Fruit fly (Drosophila melanogaster) whole organism, embryonic: Measurements from ENCODE around the gene CG18577.
A peak's percentile ranks its signal among the peaks of the same experiment; 100 is the strongest.

ENCODE experiments used
- ATbp ChIP-seq: fragments of 200-800 bp; sonication (Bioruptor generic); optimal IDR thresholded peaks from 2 replicates; lab custom pipeline; 2017; ENCODE audit warnings: missing biosample characterization, mild to moderate bottlenecking, missing genetic modification characterization, missing genetic modification reagents
- B-H1 ChIP-seq: fragments of 200-800 bp; sonication (Bioruptor generic); IDR thresholded peaks from 3 replicates; pipeline ENCODE4 v1.3.6; 2022; ENCODE audit warnings: missing biosample characterization, missing genetic modification characterization
- Bdp1 ChIP-seq: fragments of 200-800 bp; sonication (Bioruptor generic); optimal IDR thresholded peaks from 3 replicates; lab custom pipeline; 2016; ENCODE audit warnings: missing biosample characterization, missing genetic modification characterization
- CG10654 ChIP-seq: fragments of 200-800 bp; sonication (Bioruptor generic); optimal IDR thresholded peaks from 2 replicates; lab custom pipeline; 2016; ENCODE audit warnings: missing biosample characterization, missing genetic modification characterization
- CG13296 ChIP-seq: fragments of 200-800 bp; sonication (Bioruptor generic); optimal IDR thresholded peaks from 3 replicates; lab custom pipeline; 2018; ENCODE audit warnings: missing biosample characterization, mild to moderate bottlenecking, missing genetic modification characterization
- CG14441 ChIP-seq: fragments of 200-800 bp; sonication (Bioruptor generic); IDR thresholded peaks from 2 replicates; pipeline ENCODE4 v1.3.6; 2022; ENCODE audit warnings: missing biosample characterization, missing genetic modification characterization
- CG15601 ChIP-seq: fragments of 200-800 bp; sonication (Bioruptor generic); optimal IDR thresholded peaks from 3 replicates; lab custom pipeline; 2019; ENCODE audit warnings: missing biosample characterization, mild to moderate bottlenecking, missing genetic modification characterization, moderate library complexity
- CG17186 ChIP-seq: fragments of 200-800 bp; sonication (Bioruptor generic); optimal IDR thresholded peaks from 3 replicates; lab custom pipeline; 2017; ENCODE audit warnings: missing biosample characterization, missing genetic modification reagents, missing genetic modification characterization
- CG17829 ChIP-seq: fragments of 200-800 bp; optimal IDR thresholded peaks from 2 replicates; lab custom pipeline; 2019; ENCODE audit warnings: missing biosample characterization, mild to moderate bottlenecking, missing genetic modification characterization, moderate library complexity
- CG1792 ChIP-seq: fragments of 200-800 bp; sonication (Bioruptor generic); optimal IDR thresholded peaks from 2 replicates; lab custom pipeline; 2016; ENCODE audit warnings: missing biosample characterization, missing genetic modification characterization
- CG18262 ChIP-seq: fragments of 200-800 bp; optimal IDR thresholded peaks from 3 replicates; lab custom pipeline; 2019; ENCODE audit warnings: missing biosample characterization, mild to moderate bottlenecking, missing genetic modification characterization, moderate library complexity
- CG2202 ChIP-seq: fragments of 200-800 bp; sonication (Bioruptor generic); optimal IDR thresholded peaks from 2 replicates; lab custom pipeline; 2018; ENCODE audit warnings: missing biosample characterization, mild to moderate bottlenecking, missing genetic modification characterization
- CG30020 ChIP-seq: fragments of 200-800 bp; optimal IDR thresholded peaks from 2 replicates; lab custom pipeline; 2019; ENCODE audit warnings: missing biosample characterization, mild to moderate bottlenecking, missing genetic modification characterization, moderate library complexity
- CG30403 ChIP-seq: fragments of 200-800 bp; sonication (Bioruptor generic); optimal IDR thresholded peaks from 3 replicates; lab custom pipeline; 2016; ENCODE audit warnings: missing biosample characterization, missing genetic modification characterization
- CG31365 ChIP-seq: fragments of 200-800 bp; sonication (Bioruptor generic); optimal IDR thresholded peaks from 2 replicates; lab custom pipeline; 2018; ENCODE audit warnings: missing biosample characterization, mild to moderate bottlenecking, missing genetic modification characterization
- CG34422 ChIP-seq: fragments of 200-800 bp; sonication (Bioruptor generic); IDR thresholded peaks from 3 replicates; pipeline ENCODE4 v1.3.6; 2022; ENCODE audit warnings: missing biosample characterization, missing genetic modification characterization
- CG3847 ChIP-seq: fragments of 200-800 bp; sonication (Bioruptor generic); IDR thresholded peaks from 2 replicates; pipeline ENCODE4 v1.3.6; 2022; ENCODE audit warnings: missing biosample characterization, missing genetic modification characterization
- CG6254 ChIP-seq: fragments of 200-800 bp; sonication (Bioruptor generic); optimal IDR thresholded peaks from 3 replicates; lab custom pipeline; 2017; ENCODE audit warnings: mild to moderate bottlenecking, missing biosample characterization, missing genetic modification reagents, missing genetic modification characterization
- CG6689 ChIP-seq: fragments of 200-800 bp; sonication (Bioruptor generic); IDR thresholded peaks from 2 replicates; pipeline ENCODE4 v1.3.6; 2022; ENCODE audit warnings: missing biosample characterization, missing genetic modification characterization
- CG8765 ChIP-seq: fragments of 200-800 bp; sonication (Bioruptor generic); IDR thresholded peaks from 2 replicates; pipeline ENCODE4 v1.3.6; 2022; ENCODE audit warnings: missing biosample characterization, missing genetic modification characterization
- D19A ChIP-seq: fragments of 200-800 bp; optimal IDR thresholded peaks from 3 replicates; lab custom pipeline; 2019; ENCODE audit warnings: missing biosample characterization, mild to moderate bottlenecking, missing genetic modification characterization, moderate library complexity
- Dad ChIP-seq: fragments of 200-800 bp; sonication (Bioruptor generic); optimal IDR thresholded peaks from 3 replicates; lab custom pipeline; 2016; ENCODE audit warnings: missing biosample characterization, missing genetic modification characterization
- Dll ChIP-seq: fragments of 200-800 bp; sonication (Bioruptor generic); IDR thresholded peaks from 4 replicates; pipeline ENCODE4 v1.3.6; 2022; ENCODE audit warnings: missing biosample characterization, missing genetic modification characterization; ENCODE audit not compliant: partially characterized antibody
- H2.0 ChIP-seq: fragments of 200-800 bp; sonication (Bioruptor generic); IDR thresholded peaks from 2 replicates; pipeline ENCODE4 v1.3.6; 2022; ENCODE audit warnings: missing biosample characterization, missing genetic modification characterization
- Hsf ChIP-seq: fragments of 200-800 bp; sonication (Bioruptor generic); optimal IDR thresholded peaks from 3 replicates; lab custom pipeline; 2016; ENCODE audit warnings: missing biosample characterization, missing genetic modification characterization
- Kr ChIP-seq: fragments of 200-800 bp; sonication (Bioruptor generic); optimal IDR thresholded peaks from 2 replicates; lab custom pipeline; 2017; ENCODE audit warnings: missing biosample characterization, mild to moderate bottlenecking, missing genetic modification characterization
- PHDP ChIP-seq: fragments of 200-800 bp; sonication (Bioruptor generic); optimal IDR thresholded peaks from 3 replicates; lab custom pipeline; 2018; ENCODE audit warnings: missing biosample characterization, mild to moderate bottlenecking, missing genetic modification characterization, moderate library complexity
- Pdp1 ChIP-seq, 2 experiments: fragments of 200-800 bp; sonication (Bioruptor generic); optimal IDR thresholded peaks; 3 replicates each; lab custom pipeline; 2016; ENCODE audit warnings: missing biosample characterization in 2 of 2, missing genetic modification characterization in 2 of 2, mild to moderate bottlenecking in 1 of 2, moderate library complexity in 1 of 2
- TFAM ChIP-seq: fragments of 200-800 bp; sonication (Bioruptor generic); optimal IDR thresholded peaks from 2 replicates; lab custom pipeline; 2017; ENCODE audit warnings: missing biosample characterization, missing genetic modification characterization, inconsistent platforms
- btn ChIP-seq: fragments of 200-800 bp; sonication (Bioruptor generic); optimal IDR thresholded peaks from 2 replicates; lab custom pipeline; 2016; ENCODE audit warnings: missing biosample characterization, missing genetic modification characterization
- cato ChIP-seq: fragments of 200-800 bp; sonication (Bioruptor generic); optimal IDR thresholded peaks from 2 replicates; lab custom pipeline; 2016; ENCODE audit warnings: missing biosample characterization, missing genetic modification characterization, borderline replicate concordance
- cg ChIP-seq: fragments of 200-800 bp; sonication (Bioruptor generic); optimal IDR thresholded peaks from 3 replicates; lab custom pipeline; 2019; ENCODE audit warnings: missing biosample characterization, mild to moderate bottlenecking, missing genetic modification characterization, moderate library complexity
- chif ChIP-seq, 2 experiments: fragments of 200-800 bp; sonication (Bioruptor generic); optimal IDR thresholded peaks; 3 replicates each; lab custom pipeline; 2016; ENCODE audit warnings: missing biosample characterization in 2 of 2, missing genetic modification characterization in 2 of 2
- cwo ChIP-seq: fragments of 200-800 bp; sonication (Bioruptor generic); optimal IDR thresholded peaks from 3 replicates; lab custom pipeline; 2017; ENCODE audit warnings: missing biosample characterization, missing genetic modification characterization, mild to moderate bottlenecking, moderate library complexity, missing genetic modification reagents
- dpn ChIP-seq, 2 experiments: fragments of 200-800 bp; sonication (Bioruptor generic); optimal IDR thresholded peaks; 3 replicates each; lab custom pipeline; 2016; ENCODE audit warnings: missing biosample characterization in 2 of 2, missing genetic modification characterization in 2 of 2
- emc ChIP-seq: fragments of 200-800 bp; sonication (Bioruptor generic); optimal IDR thresholded peaks from 2 replicates; lab custom pipeline; 2016; ENCODE audit warnings: missing biosample characterization, missing genetic modification characterization
- fd102C ChIP-seq: fragments of 200-800 bp; sonication (Bioruptor generic); optimal IDR thresholded peaks from 2 replicates; lab custom pipeline; 2018; ENCODE audit warnings: missing biosample characterization, mild to moderate bottlenecking, missing genetic modification characterization, moderate library complexity
- fru ChIP-seq: fragments of >200 bp; optimal IDR thresholded peaks from 2 replicates; lab custom pipeline; 2017
- gfzf ChIP-seq: fragments of 200-800 bp; sonication (Bioruptor generic); optimal IDR thresholded peaks from 2 replicates; lab custom pipeline; 2016; ENCODE audit warnings: missing biosample characterization, mild to moderate bottlenecking, missing genetic modification characterization, moderate library complexity
- lmd ChIP-seq: fragments of 200-800 bp; sonication (Bioruptor generic); IDR thresholded peaks from 2 replicates; pipeline ENCODE4 v1.3.6; 2022; ENCODE audit warnings: missing biosample characterization, missing genetic modification characterization
- otp ChIP-seq: fragments of 200-800 bp; sonication (Bioruptor generic); IDR thresholded peaks from 3 replicates; pipeline ENCODE4, ENCODE4 v1.3.6; 2022; ENCODE audit warnings: missing biosample characterization, missing genetic modification characterization
- p53 ChIP-seq: fragments of 200-800 bp; sonication (Bioruptor generic); optimal IDR thresholded peaks from 2 replicates; lab custom pipeline; 2016; ENCODE audit warnings: missing biosample characterization, missing genetic modification characterization
- pan ChIP-seq, 4 experiments: fragments of >200 bp in 3 of 4; fragments of 200-800 bp in 1 of 4; sonication (Bioruptor generic) in 1 of 4; optimal IDR thresholded peaks in 3 of 4; IDR thresholded peaks in 1 of 4; 2 replicates each; pipeline versions ENCODE4 v1.3.6 to Lab custom; 2017 to 2022; ENCODE audit warnings: missing biosample characterization in 2 of 4, missing genetic modification characterization in 2 of 4, mixed read lengths in 1 of 4
- ranshi ChIP-seq: fragments of 200-800 bp; sonication (Bioruptor generic); IDR thresholded peaks from 2 replicates; pipeline ENCODE4 v1.3.6; 2022; ENCODE audit warnings: missing biosample characterization, missing genetic modification characterization
- rib ChIP-seq: fragments of 200-800 bp; sonication (Bioruptor generic); IDR thresholded peaks from 2 replicates; pipeline ENCODE4 v1.3.6; 2022; ENCODE audit warnings: missing biosample characterization, missing genetic modification characterization
- scrt ChIP-seq: fragments of 200-800 bp; sonication (Bioruptor generic); optimal IDR thresholded peaks from 2 replicates; lab custom pipeline; 2018; ENCODE audit warnings: missing biosample characterization, mild to moderate bottlenecking, missing genetic modification characterization, moderate library complexity
- sd ChIP-seq: fragments of 200-800 bp; sonication (Bioruptor generic); optimal IDR thresholded peaks from 3 replicates; lab custom pipeline; 2018; ENCODE audit warnings: missing biosample characterization, mild to moderate bottlenecking, missing genetic modification characterization, moderate library complexity
- yki ChIP-seq: fragments of >200 bp; optimal IDR thresholded peaks from 3 replicates; lab custom pipeline; 2018
- zf30C ChIP-seq: fragments of 200-800 bp; sonication (Bioruptor generic); optimal IDR thresholded peaks from 3 replicates; lab custom pipeline; 2018; ENCODE audit warnings: missing biosample characterization, mild to moderate bottlenecking, missing genetic modification characterization

The CG18577 gene

DNA sequence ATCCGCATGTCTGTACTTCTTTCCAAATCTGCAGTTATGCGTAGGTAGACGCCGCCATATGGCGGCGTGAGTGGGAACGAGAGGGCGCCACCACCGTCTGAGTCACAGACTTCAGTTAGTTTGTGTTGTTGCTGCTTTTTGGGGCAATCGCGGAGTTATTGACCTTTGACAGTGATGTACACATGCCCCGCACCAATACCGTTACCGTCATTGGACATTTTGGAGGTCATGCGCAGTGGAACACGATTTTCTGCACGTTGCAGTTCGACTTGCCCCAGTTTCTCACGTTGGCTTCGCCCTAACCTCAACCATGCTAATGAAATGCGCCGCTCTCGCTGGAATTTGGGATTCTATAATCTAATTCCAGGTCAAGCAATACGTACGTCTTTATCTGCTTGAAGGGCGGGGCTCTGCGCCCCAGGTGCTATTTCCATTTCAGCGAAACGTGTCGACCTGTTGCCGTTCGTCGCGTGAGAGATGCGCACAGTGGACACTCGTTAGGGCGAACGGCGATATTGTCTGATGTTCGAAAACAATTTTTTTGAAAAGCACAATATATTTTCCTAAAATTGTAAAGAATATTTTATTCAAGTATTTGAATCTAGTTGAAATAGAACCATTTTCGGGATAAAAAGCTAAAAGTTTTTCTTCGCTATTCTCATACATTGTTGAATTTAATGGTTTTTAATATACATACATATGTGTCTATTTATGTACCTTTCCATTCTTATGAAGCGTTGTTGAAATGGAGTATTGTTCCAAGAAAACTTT is 15.6 kb downstream of the CG18577 start (continued):
- TF ChIP-seq chif (GFP tag; optimal IDR thresholded peaks at IDR 0.05; lab: Kevin White, UChicago) (peak; percentile 55 to 66), Kr (GFP tag; lab: Kevin White, UChicago) (no peak), CG3847 (GFP tag; lab: Robert Waterston, UW) (peak; percentile 56), Hsf (peak; percentile 74), Dad (GFP tag; lab: Kevin White, UChicago) (peak; percentile 47), CG14441 (GFP tag; lab: Robert Waterston, UW) (peak; percentile 83), zf30C (no peak), CG18262 (tag; lab: Kevin White, UChicago) (peak; percentile 61), CG17186 (GFP tag; lab: Kevin White, UChicago) (no peak), cg (GFP tag; lab: Kevin White, UChicago) (peak; percentile 23), Bdp1 (GFP tag; lab: Kevin White, UChicago) (peak; percentile 8), yki (lab: Kevin White, UChicago) (no peak), CG17829 (tag; lab: Kevin White, UChicago) (peak; percentile 70), CG34422 (GFP tag; lab: Robert Waterston, UW) (peak; percentile 77), CG6689 (peak; percentile 82), p53 (no peak), TFAM (GFP tag; lab: Kevin White, UChicago) (no peak), ranshi (peak; percentile 68), sd (peak; percentile 97), cato (GFP tag; lab: Kevin White, UChicago) (peak; percentile 6), cwo (GFP tag; lab: Kevin White, UChicago) (peak; percentile 96), emc (GFP tag; lab: Kevin White, UChicago) (peak; percentile 20), CG1792 (GFP tag; lab: Kevin White, UChicago) (peak; percentile 64), CG10654 (GFP tag; lab: Kevin White, UChicago) (peak; percentile 23), CG13296 (GFP tag; lab: Kevin White, UChicago) (peak; percentile 65), pan (optimal IDR thresholded peaks at IDR 0.05; lab: Kevin White, UChicago) (no peak), pan (GFP tag; optimal IDR thresholded peaks at IDR 0.05 in 1 of 2, IDR thresholded peaks at IDR 0.05 in 1 of 2) (peak in 1 of 2 experiments; percentile 75), CG30403 (GFP tag; lab: Kevin White, UChicago) (peak; percentile 88), H2.0 (GFP tag; lab: Robert Waterston, UW) (peak; percentile 64), CG8765 (GFP tag; lab: Robert Waterston, UW) (peak; percentile 8; the same call in 1 of the 2 replicates), CG2202 (no peak), CG31365 (tag; lab: Kevin White, UChicago) (no peak), btn (no peak), rib (peak; percentile 65; the same call in 1 of the 2 replicates), CG6254 (GFP tag; lab: Kevin White, UChicago) (no peak), D19A (tag; lab: Kevin White, UChicago) (peak; percentile 55), ATbp (peak; percentile 36), otp (GFP tag; lab: Robert Waterston, UW) (no peak; the same call in 2 of the 3 replicates), Dll (GFP tag; lab: Robert Waterston, UW) (0 out of 4 replicates have a peak, but pooled peaks have one; percentile 20), lmd (GFP tag; lab: Robert Waterston, UW) (peak; percentile 81), PHDP (tag; lab: Kevin White, UChicago) (peak; percentile 61), B-H1 (GFP tag; lab: Robert Waterston, UW) (peak; percentile 65; the same call in 2 of the 3 replicates), fd102C (GFP tag; lab: Kevin White, UChicago) (peak; percentile 11), CG15601 (no peak), CG30020 (peak; percentile 10), gfzf (GFP tag; lab: Kevin White, UChicago) (no peak), Pdp1 (GFP tag; optimal IDR thresholded peaks at IDR 0.05; lab: Kevin White, UChicago) (peak; percentile 74 to 81), dpn (GFP tag; optimal IDR thresholded peaks at IDR 0.05; lab: Kevin White, UChicago) (peak; percentile 78 to 86), fru (no peak), scrt (GFP tag; lab: Kevin White, UChicago) (peak; percentile 99)
